Fruit fly (Drosophila melanogaster) Kc167 (cell line): ENCODE measurements around the gene ATP6AP2.

ENCODE experiments used
- Myc ChIP-seq: fragments of >200 bp; optimal IDR thresholded peaks from 2 replicates; lab custom pipeline; 2017; ENCODE audit warnings: missing external identifiers
- Sin3A ChIP-seq: fragments of >200 bp; optimal IDR thresholded peaks from 2 replicates; lab custom pipeline; 2018; ENCODE audit warnings: missing external identifiers
- h ChIP-seq: fragments of >200 bp; optimal IDR thresholded peaks from 3 replicates; lab custom pipeline; 2018; ENCODE audit warnings: missing external identifiers
- insv ChIP-seq: fragments of >200 bp; optimal IDR thresholded peaks from 3 replicates; lab custom pipeline; 2018; ENCODE audit warnings: missing external identifiers
- psq ChIP-seq: fragments of >200 bp; optimal IDR thresholded peaks from 2 replicates; lab custom pipeline; 2017; ENCODE audit warnings: missing external identifiers
- ttk ChIP-seq: sonication (Bioruptor generic); optimal IDR thresholded peaks from 2 replicates; lab custom pipeline; 2017; ENCODE audit warnings: missing external identifiers

Gene ATP6AP2

dm6 chr3R:9229075-9229835 lies 31.2 kb upstream of the ATP6AP2 start:
- no peak for TF ChIP-seq Myc (lab: Kevin White, UChicago)
- TF ChIP-seq psq: peak; percentile 36
- TF ChIP-seq ttk (lab: Kevin White, UChicago): no peak
- TF ChIP-seq Sin3A (lab: Kevin White, UChicago): no peak
- TF ChIP-seq insv (lab: Kevin White, UChicago): no peak
- no peak for TF ChIP-seq h (lab: Kevin White, UChicago)

dm6 chr3R:9229996-9230601 lies 30.3 kb upstream of the ATP6AP2 start:
- TF ChIP-seq psq (no peak), Myc (lab: Kevin White, UChicago) (no peak), insv (lab: Kevin White, UChicago) (no peak), ttk (lab: Kevin White, UChicago) (no peak), h (lab: Kevin White, UChicago) (no peak), Sin3A (lab: Kevin White, UChicago) (no peak)

- TF ChIP-seq ttk (lab: Kevin White, UChicago) (no peak), Myc (lab: Kevin White, UChicago) (no peak), Sin3A (lab: Kevin White, UChicago) (no peak), h (lab: Kevin White, UChicago) (no peak), psq (no peak), insv (lab: Kevin White, UChicago) (no peak)
These were observed 28.1 kb upstream of the ATP6AP2 start for dm6 chr3R:9232346-9232745.

dm6 chr3R:9233763-9234162 lies 26.7 kb upstream of the ATP6AP2 start:
- TF ChIP-seq Myc (lab: Kevin White, UChicago) (no peak), ttk (lab: Kevin White, UChicago) (no peak), Sin3A (lab: Kevin White, UChicago) (no peak), insv (lab: Kevin White, UChicago) (no peak), h (lab: Kevin White, UChicago) (no peak), psq (no peak)

- TF ChIP-seq h (lab: Kevin White, UChicago) (no peak), Sin3A (lab: Kevin White, UChicago) (no peak), psq (no peak), ttk (lab: Kevin White, UChicago) (no peak), insv (lab: Kevin White, UChicago) (no peak), Myc (lab: Kevin White, UChicago) (no peak)
These were observed 25.6 kb upstream of the ATP6AP2 start for dm6 chr3R:9234756-9235255.

- TF ChIP-seq h (lab: Kevin White, UChicago) (no peak), psq (peak; percentile 88)
These were observed 24.4 kb upstream of the ATP6AP2 start for dm6 chr3R:9236070-9236492.

dm6 chr3R:9236883-9237267 lies 23.6 kb upstream of the ATP6AP2 start:
- no peak for TF ChIP-seq Sin3A (lab: Kevin White, UChicago)
- no peak for TF ChIP-seq ttk (lab: Kevin White, UChicago)
- no peak for TF ChIP-seq insv (lab: Kevin White, UChicago)
- no peak for TF ChIP-seq Myc (lab: Kevin White, UChicago)
- no peak for TF ChIP-seq psq
- TF ChIP-seq h (lab: Kevin White, UChicago): no peak

dm6 chr3R:9237268-9238091 lies 23.0 kb upstream of the ATP6AP2 start, which contains the start of gene pum:
Gene pum, minus strand, starts transcription at chr3R:9237682.
- TF ChIP-seq ttk (lab: Kevin White, UChicago) (no peak), insv (lab: Kevin White, UChicago) (no peak), h (lab: Kevin White, UChicago) (no peak), psq (no peak), Sin3A (lab: Kevin White, UChicago) (no peak), Myc (lab: Kevin White, UChicago) (no peak)

- TF ChIP-seq Myc (lab: Kevin White, UChicago) (no peak), Sin3A (lab: Kevin White, UChicago) (no peak), psq (no peak)
These were observed 20.5 kb upstream of the ATP6AP2 start for dm6 chr3R:9239941-9240400.

dm6 chr3R:9240554-9240953 lies 19.9 kb upstream of the ATP6AP2 start, which contains the start of gene D1:
Gene D1, minus strand, starts transcription at chr3R:9240654.
- TF ChIP-seq h (lab: Kevin White, UChicago) (no peak), Myc (lab: Kevin White, UChicago) (no peak), psq (no peak), insv (lab: Kevin White, UChicago) (no peak), ttk (lab: Kevin White, UChicago) (no peak), Sin3A (lab: Kevin White, UChicago) (no peak)

dm6 chr3R:9245576-9246200 lies 14.8 kb upstream of the ATP6AP2 start, which contains the start of gene Vps15:
Gene Vps15, minus strand, starts transcription at chr3R:9245869.
- TF ChIP-seq psq (no peak), ttk (lab: Kevin White, UChicago) (no peak), insv (lab: Kevin White, UChicago) (no peak), Sin3A (lab: Kevin White, UChicago) (no peak), Myc (lab: Kevin White, UChicago) (no peak), h (lab: Kevin White, UChicago) (no peak)
